Fruit fly (Drosophila melanogaster): ENCODE results near the gene CG43319.

dm6 chr3R:27694018-27694417, at the start of gene CG43319:
- no peak for TF ChIP-seq CG7045 (GFP tag; optimal IDR thresholded peaks at IDR 0.05)
- TF ChIP-seq CG12768 (GFP tag; optimal IDR thresholded peaks at IDR 0.05) = no peak
- no peak for TF ChIP-seq CG7101 (tag; optimal IDR thresholded peaks at IDR 0.05)
- no peak for TF ChIP-seq Mnt (GFP tag; optimal IDR thresholded peaks at IDR 0.05)
- no peak for TF ChIP-seq cic (GFP tag; optimal IDR thresholded peaks at IDR 0.05)
- no peak for TF ChIP-seq bab1 (GFP tag; optimal IDR thresholded peaks at IDR 0.05)
- no peak for TF ChIP-seq cnc (optimal IDR thresholded peaks at IDR 0.05)
